Worm (Caenorhabditis elegans) whole organism, L4 larva: ENCODE data around the gene cdc-48.1.

Experiments used
- D1046.2 ChIP-seq: fragments of 200-800 bp; sonication (Bioruptor generic); IDR thresholded peaks from 2 replicates; pipeline ENCODE4 v1.3.6; 2022; ENCODE audit warnings: missing genetic modification characterization, missing compliant biosample characterization
- F10B5.3 ChIP-seq: sonication (generic microtip); optimal IDR thresholded peaks from 2 replicates; lab custom pipeline; 2016; ENCODE audit warnings: mild to moderate bottlenecking, missing genetic modification characterization, missing compliant biosample characterization
- F49E8.2 ChIP-seq: sonication (generic microtip); optimal IDR thresholded peaks from 2 replicates; lab custom pipeline; 2016; ENCODE audit warnings: missing compliant biosample characterization, mild to moderate bottlenecking, missing genetic modification characterization, borderline replicate concordance
- R02D3.7 ChIP-seq: fragments of 150-350 bp; sonication (generic microtip); optimal IDR thresholded peaks from 3 replicates; lab custom pipeline; 2014; ENCODE audit warnings: missing biosample characterization, missing genetic modification characterization
- T26A8.4 ChIP-seq: fragments of 200-800 bp; sonication (Bioruptor generic); IDR thresholded peaks from 2 replicates; pipeline ENCODE4 v1.3.6; 2022; ENCODE audit warnings: missing genetic modification characterization, missing compliant biosample characterization
- Y75B8A.6 ChIP-seq: fragments of 200-800 bp; sonication (Bioruptor generic); IDR thresholded peaks from 2 replicates; pipeline ENCODE4 v1.3.6; 2022; ENCODE audit warnings: missing genetic modification reagents, missing genetic modification characterization, missing compliant biosample characterization
- ZK337.2 ChIP-seq: fragments of 200-800 bp; sonication (Bioruptor generic); IDR thresholded peaks from 2 replicates; pipeline ENCODE4 v1.3.6; 2022; ENCODE audit warnings: missing genetic modification reagents, missing genetic modification characterization, missing compliant biosample characterization
- aha-1 ChIP-seq: fragments of 150-350 bp; peaks from one replicate; lab custom pipeline; 2014; ENCODE audit warnings: missing biosample characterization, missing genetic modification characterization
- aly-2 ChIP-seq: sonication (generic microtip); optimal IDR thresholded peaks from 2 replicates; lab custom pipeline; 2018; ENCODE audit warnings: missing biosample characterization, missing genetic modification characterization
- ama-1 ChIP-seq: fragments of 150-350 bp; optimal IDR thresholded peaks from 2 replicates; lab custom pipeline; 2014; ENCODE audit warnings: inconsistent platforms, mixed read lengths
- arid-1 ChIP-seq: fragments of 200-800 bp; sonication (Bioruptor generic); conservative IDR thresholded peaks from 2 replicates; pipeline ENCODE4 v1.3.6; 2022; ENCODE audit warnings: missing genetic modification reagents, missing genetic modification characterization, missing compliant biosample characterization
- attf-4 ChIP-seq: sonication (generic microtip); optimal IDR thresholded peaks from 3 replicates; lab custom pipeline; 2017; ENCODE audit warnings: missing biosample characterization, missing genetic modification characterization
- ceh-20 ChIP-seq: fragments of 200-800 bp; sonication (Bioruptor generic); IDR thresholded peaks from 2 replicates; pipeline ENCODE4 v1.3.6; 2022; ENCODE audit warnings: missing genetic modification reagents, missing genetic modification characterization, missing compliant biosample characterization
- ceh-82 ChIP-seq: sonication (generic microtip); optimal IDR thresholded peaks from 2 replicates; lab custom pipeline; 2017; ENCODE audit warnings: missing biosample characterization, missing genetic modification characterization
- cey-2 ChIP-seq: sonication (generic microtip); optimal IDR thresholded peaks from 3 replicates; lab custom pipeline; 2017; ENCODE audit warnings: missing genetic modification characterization, mild to moderate bottlenecking, missing compliant biosample characterization, antibody characterized with exemption, borderline replicate concordance; ENCODE audit not compliant: insufficient read depth
- ctbp-1 ChIP-seq: fragments of 200-800 bp; sonication (Bioruptor generic); IDR thresholded peaks from 2 replicates; pipeline ENCODE4 v1.3.6; 2022; ENCODE audit warnings: missing genetic modification reagents, missing genetic modification characterization, missing compliant biosample characterization
- daf-12 ChIP-seq: fragments of 150-350 bp; optimal IDR thresholded peaks from 2 replicates; lab custom pipeline; 2014; ENCODE audit warnings: missing biosample characterization, missing genetic modification reagents, missing genetic modification characterization
- daf-19 ChIP-seq: fragments of 200-800 bp; sonication (Bioruptor generic); conservative IDR thresholded peaks from 2 replicates; pipeline ENCODE4 v1.3.6; 2022; ENCODE audit warnings: missing genetic modification characterization, missing compliant biosample characterization
- duxl-1 ChIP-seq: sonication (generic microtip); optimal IDR thresholded peaks from 2 replicates; lab custom pipeline; 2016; ENCODE audit warnings: mild to moderate bottlenecking, missing genetic modification characterization, moderate library complexity, missing compliant biosample characterization; ENCODE audit not compliant: poor library complexity
- egl-27 ChIP-seq: sonication (generic microtip); optimal IDR thresholded peaks from 3 replicates; lab custom pipeline; 2017; ENCODE audit warnings: missing biosample characterization, missing genetic modification reagents, missing genetic modification characterization
- fos-1 ChIP-seq: fragments of 150-350 bp; optimal IDR thresholded peaks from 2 replicates; lab custom pipeline; 2014; ENCODE audit warnings: missing biosample characterization, missing genetic modification characterization
- hmg-1.1 ChIP-seq: fragments of 200-800 bp; sonication (Bioruptor generic); IDR thresholded peaks from 2 replicates; pipeline ENCODE4 v1.3.6; 2022; ENCODE audit warnings: missing genetic modification reagents, missing genetic modification characterization, missing compliant biosample characterization
- lim-7 ChIP-seq: fragments of 200-800 bp; sonication (Bioruptor generic); IDR thresholded peaks from 2 replicates; pipeline ENCODE4 v1.3.6; 2022; ENCODE audit warnings: missing genetic modification characterization, missing compliant biosample characterization
- lin-15B ChIP-seq: fragments of 150-350 bp; sonication (generic microtip); optimal IDR thresholded peaks from 3 replicates; lab custom pipeline; 2014; ENCODE audit warnings: missing biosample characterization, missing genetic modification characterization
- lin-29 ChIP-seq: fragments of 200-800 bp; sonication (Bioruptor generic); IDR thresholded peaks from 2 replicates; pipeline ENCODE4 v1.3.6; 2022; ENCODE audit warnings: missing genetic modification reagents, missing genetic modification characterization, missing compliant biosample characterization
- madf-5 ChIP-seq, 2 experiments: fragments of 200-800 bp; sonication (Bioruptor generic); IDR thresholded peaks; 2 replicates each; pipeline ENCODE4 v1.3.6; 2022; ENCODE audit warnings: missing compliant biosample characterization in 2 of 2, missing genetic modification characterization in 2 of 2
- mep-1 ChIP-seq: fragments of 150-350 bp; sonication (generic microtip); optimal IDR thresholded peaks from 3 replicates; lab custom pipeline; 2014; ENCODE audit warnings: missing biosample characterization, missing genetic modification characterization
- mes-2 ChIP-seq: sonication (generic microtip); optimal IDR thresholded peaks from 2 replicates; lab custom pipeline; 2016; ENCODE audit warnings: missing genotype, mild to moderate bottlenecking, missing genetic modification characterization, missing compliant biosample characterization; ENCODE audit not compliant: poor library complexity, severe bottlenecking
- nhr-11 ChIP-seq: fragments of 150-350 bp; optimal IDR thresholded peaks from 2 replicates; lab custom pipeline; 2014; ENCODE audit warnings: missing biosample characterization, missing genetic modification characterization
- nhr-28 ChIP-seq: fragments of 150-350 bp; optimal IDR thresholded peaks from 2 replicates; lab custom pipeline; 2014; ENCODE audit warnings: missing biosample characterization, missing genetic modification characterization
- nhr-41 ChIP-seq: fragments of 200-800 bp; sonication (Bioruptor generic); IDR thresholded peaks from 2 replicates; pipeline ENCODE4 v1.3.6; 2022; ENCODE audit warnings: missing genetic modification reagents, missing genetic modification characterization, missing compliant biosample characterization
- nhr-48 ChIP-seq: sonication (generic microtip); optimal IDR thresholded peaks from 2 replicates; lab custom pipeline; 2016; ENCODE audit warnings: mild to moderate bottlenecking, missing genetic modification characterization, missing compliant biosample characterization
- nhr-6 ChIP-seq: fragments of 150-350 bp; optimal IDR thresholded peaks from 2 replicates; lab custom pipeline; 2014; ENCODE audit warnings: missing biosample characterization, missing genetic modification characterization
- nhr-76 ChIP-seq: fragments of 150-350 bp; optimal IDR thresholded peaks from 2 replicates; lab custom pipeline; 2014; ENCODE audit warnings: missing biosample characterization, missing genetic modification characterization
- nhr-77 ChIP-seq: fragments of 150-350 bp; optimal IDR thresholded peaks from 2 replicates; lab custom pipeline; 2014; ENCODE audit warnings: missing biosample characterization, missing genetic modification characterization
- pha-4 ChIP-seq, 2 experiments: fragments of 150-350 bp in 1 of 2; fragments of 200-800 bp in 1 of 2; sonication (Bioruptor generic) in 1 of 2; IDR thresholded peaks in 1 of 2; optimal IDR thresholded peaks in 1 of 2; 2 replicates each; pipeline versions ENCODE4 v1.3.6 to Lab custom; 2014 to 2022; ENCODE audit warnings: missing genetic modification characterization in 2 of 2, missing genetic modification reagents in 2 of 2, missing biosample characterization in 1 of 2, missing compliant biosample characterization in 1 of 2
- php-3 ChIP-seq: fragments of 200-800 bp; sonication (Bioruptor generic); IDR thresholded peaks from 2 replicates; pipeline ENCODE4 v1.3.6; 2022; ENCODE audit warnings: missing genetic modification reagents, missing genetic modification characterization, missing compliant biosample characterization
- rbr-2 ChIP-seq: sonication (generic microtip); optimal IDR thresholded peaks from 2 replicates; lab custom pipeline; 2016; ENCODE audit warnings: missing genotype, missing genetic modification characterization, missing compliant biosample characterization
- saeg-2 ChIP-seq: fragments of 200-800 bp; sonication (Bioruptor generic); IDR thresholded peaks from 2 replicates; pipeline ENCODE4 v1.3.6; 2022; ENCODE audit warnings: missing genetic modification reagents, missing genetic modification characterization, missing compliant biosample characterization
- snpc-4 ChIP-seq: fragments of 150-350 bp; optimal IDR thresholded peaks from 2 replicates; lab custom pipeline; 2014; ENCODE audit warnings: missing biosample characterization, missing genetic modification characterization
- unc-130 ChIP-seq: sonication (generic microtip); optimal IDR thresholded peaks from 2 replicates; lab custom pipeline; 2016; ENCODE audit warnings: missing genetic modification reagents, missing genetic modification characterization, missing compliant biosample characterization
- unc-62 ChIP-seq, 3 experiments: fragments of 150-350 bp in 1 of 3; sonication (generic microtip); optimal IDR thresholded peaks in 2 of 3; peaks in 1 of 3; 1 replicate in 1 of 3; 2 replicates in 2 of 3; lab custom pipeline; 2014 to 2017; ENCODE audit warnings: missing biosample characterization in 3 of 3, missing genetic modification characterization in 3 of 3, missing genetic modification reagents in 3 of 3, missing genotype in 1 of 3
- vab-7 ChIP-seq: fragments of 200-800 bp; sonication (Bioruptor generic); IDR thresholded peaks from 2 replicates; pipeline ENCODE4 v1.3.6; 2022; ENCODE audit warnings: missing genetic modification reagents, missing genetic modification characterization, missing compliant biosample characterization
- zag-1 ChIP-seq: fragments of 150-350 bp; optimal IDR thresholded peaks from 2 replicates; lab custom pipeline; 2014; ENCODE audit warnings: missing biosample characterization, missing genetic modification characterization
- zfp-3 ChIP-seq: fragments of 200-800 bp; sonication (Bioruptor generic); conservative IDR thresholded peaks from 2 replicates; pipeline ENCODE4 v1.3.6; 2022; ENCODE audit warnings: missing genetic modification reagents, missing genetic modification characterization, missing compliant biosample characterization
- zip-11 ChIP-seq: fragments of 200-800 bp; sonication (Bioruptor generic); IDR thresholded peaks from 2 replicates; pipeline ENCODE4 v1.3.6; 2022; ENCODE audit warnings: missing genetic modification characterization, missing compliant biosample characterization
- zip-2 ChIP-seq: fragments of 150-350 bp; optimal IDR thresholded peaks from 2 replicates; lab custom pipeline; 2014; ENCODE audit warnings: missing biosample characterization, missing genetic modification characterization
- ztf-7 ChIP-seq: fragments of 150-350 bp; optimal IDR thresholded peaks from 2 replicates; lab custom pipeline; 2014; ENCODE audit warnings: missing biosample characterization, missing genetic modification characterization

The cdc-48.1 gene

ce11 chrII:10545213-10545612 lies 18.0 kb downstream of the cdc-48.1 start (continued):
- no peak for TF ChIP-seq nhr-48 (tag; lab: Kevin White, UChicago)
- TF ChIP-seq attf-4, result no peak
- no peak for TF ChIP-seq ceh-82 (tag; lab: Kevin White, UChicago)
- no peak for TF ChIP-seq zip-11
- TF ChIP-seq daf-12, result no peak

- no peak for TF ChIP-seq ceh-82 (tag; lab: Kevin White, UChicago)
- no peak for TF ChIP-seq ama-1
- no peak for TF ChIP-seq nhr-41
- TF ChIP-seq nhr-28 (tag; lab: Kevin White, UChicago), result no peak
- TF ChIP-seq mep-1, result no peak
- TF ChIP-seq nhr-48 (tag; lab: Kevin White, UChicago), result no peak
- TF ChIP-seq snpc-4 (tag; lab: Kevin White, UChicago), result no peak
- no peak for TF ChIP-seq attf-4
- no peak for TF ChIP-seq saeg-2 (GFP tag; lab: Robert Waterston, UW)
- TF ChIP-seq madf-5 (GFP tag; IDR thresholded peaks at IDR 0.05; lab: Robert Waterston, UW), result 0 out of 4 replicates have a peak, but pooled peaks of 1 of the 2 experiments have one; percentile 65
- TF ChIP-seq aha-1 (tag; lab: Kevin White, UChicago), result peak; percentile 94
- TF ChIP-seq arid-1 (GFP tag; lab: Robert Waterston, UW), result peak; percentile 5; the same call in 1 of the 2 replicates
- TF ChIP-seq zag-1 (tag; lab: Kevin White, UChicago), result no peak
- no peak for TF ChIP-seq F10B5.3 (tag; lab: Kevin White, UChicago)
- TF ChIP-seq nhr-77 (tag; lab: Kevin White, UChicago), result no peak
- peak; percentile 56 for TF ChIP-seq pha-4 (GFP tag; IDR thresholded peaks at IDR 0.05; lab: Robert Waterston, UW)
- TF ChIP-seq pha-4 (tag; optimal IDR thresholded peaks at IDR 0.05; lab: Kevin White, UChicago), result no peak
- TF ChIP-seq fos-1 (tag; lab: Kevin White, UChicago), result no peak
- TF ChIP-seq vab-7 (GFP tag; lab: Robert Waterston, UW), result no peak
- no peak for TF ChIP-seq cey-2
- TF ChIP-seq egl-27 (tag; lab: Kevin White, UChicago), result no peak
- no peak for TF ChIP-seq aly-2
- TF ChIP-seq ceh-20 (GFP tag; lab: Robert Waterston, UW), result no peak
- TF ChIP-seq ZK337.2 (GFP tag; lab: Robert Waterston, UW), result 0 out of 2 replicates have a peak, but pooled peaks have one; percentile 5
- no peak for TF ChIP-seq zip-2 (tag; lab: Kevin White, UChicago)
- TF ChIP-seq D1046.2 (GFP tag; lab: Robert Waterston, UW), result peak; percentile 10; the same call in 1 of the 2 replicates
- 0 out of 2 replicates have a peak, but pooled peaks have one; percentile 9 for TF ChIP-seq T26A8.4
- 0 out of 2 replicates have a peak, but pooled peaks have one; percentile 38 for TF ChIP-seq Y75B8A.6
- TF ChIP-seq nhr-11 (tag; lab: Kevin White, UChicago), result no peak
- no peak for TF ChIP-seq nhr-6 (tag; lab: Kevin White, UChicago)
- TF ChIP-seq rbr-2, result no peak
- peak; percentile 2; the same call in 1 of the 2 replicates for TF ChIP-seq lim-7 (GFP tag; lab: Robert Waterston, UW)
- TF ChIP-seq hmg-1.1 (GFP tag; lab: Robert Waterston, UW), result peak; percentile 21; the same call in 1 of the 2 replicates
- TF ChIP-seq daf-12, result no peak
- peak; percentile 64; the same call in 1 of the 2 replicates for TF ChIP-seq zfp-3 (GFP tag; lab: Robert Waterston, UW)
- TF ChIP-seq mes-2 (tag; lab: Kevin White, UChicago), result no peak
- TF ChIP-seq unc-130 (GFP tag; lab: Kevin White, UChicago), result no peak
- TF ChIP-seq unc-62 (GFP tag; optimal IDR thresholded peaks at IDR 0.05 in 1 of 2; lab: Kevin White, UChicago), result peak in 1 of 2 experiments; percentile 74
- no peak for TF ChIP-seq unc-62 (tag; optimal IDR thresholded peaks at IDR 0.05; lab: Kevin White, UChicago)
- TF ChIP-seq duxl-1 (tag; lab: Kevin White, UChicago), result peak; percentile 25
- TF ChIP-seq ctbp-1 (GFP tag; lab: Robert Waterston, UW), result no peak
- no peak for TF ChIP-seq php-3 (GFP tag; lab: Robert Waterston, UW)
- no peak for TF ChIP-seq lin-15B (tag; lab: Kevin White, UChicago)
- no peak for TF ChIP-seq ztf-7 (tag; lab: Kevin White, UChicago)
- no peak for TF ChIP-seq F49E8.2 (tag; lab: Kevin White, UChicago)
- no peak for TF ChIP-seq daf-19
- TF ChIP-seq nhr-76 (tag; lab: Kevin White, UChicago), result no peak
- no peak for TF ChIP-seq R02D3.7 (tag; lab: Kevin White, UChicago)
- TF ChIP-seq lin-29 (GFP tag; lab: Robert Waterston, UW), result no peak; the same call in 1 of the 2 replicates
Measured at ce11 chrII:10544374-10544908, 18.8 kb downstream of the cdc-48.1 start.
